Worm (Caenorhabditis elegans): ENCODE data around the gene cyp-13A1.

DNA sequence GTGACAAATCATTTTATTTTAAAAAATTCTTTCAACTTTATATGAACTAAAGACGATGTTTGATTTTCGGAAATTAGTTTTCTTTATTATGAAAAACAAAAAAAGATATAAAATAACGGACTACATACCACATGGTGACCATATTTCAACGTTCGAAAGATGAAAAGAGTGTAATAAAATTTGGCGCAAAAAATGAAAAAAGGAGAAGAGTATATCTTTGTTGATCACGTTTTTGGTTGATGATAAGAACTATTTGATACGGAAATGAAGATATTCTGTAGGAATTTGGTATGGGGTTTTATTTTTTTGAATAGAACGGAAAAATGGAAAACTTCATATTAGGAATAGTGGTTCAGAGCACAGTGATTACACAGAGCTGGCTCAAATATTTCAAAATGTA lies 28.7 kb downstream of the cyp-13A1 start, which contains the start of gene Y53C12B.7:
- TF ChIP-seq ahr-1 (tag; optimal IDR thresholded peaks at IDR 0.05) (no peak), che-1 (tag; optimal IDR thresholded peaks at IDR 0.05) (no peak), zip-5 (tag; optimal IDR thresholded peaks at IDR 0.05) (no peak), syd-9 (tag; optimal IDR thresholded peaks at IDR 0.05) (no peak), hlh-15 (tag; optimal IDR thresholded peaks at IDR 0.05) (no peak), ceh-34 (tag; optimal IDR thresholded peaks at IDR 0.05) (no peak), odd-2 (tag; optimal IDR thresholded peaks at IDR 0.05) (no peak), F13H6.1 (tag; optimal IDR thresholded peaks at IDR 0.05) (no peak), nhr-11 (tag; optimal IDR thresholded peaks at IDR 0.05) (no peak), fkh-10 (GFP tag; optimal IDR thresholded peaks at IDR 0.05) (no peak), unc-55 (GFP tag; optimal IDR thresholded peaks at IDR 0.05) (no peak), rnt-1 (tag; optimal IDR thresholded peaks at IDR 0.05) (no peak)
